Fruit fly (Drosophila melanogaster) Kc167 (cell line): ENCODE results near the gene Cpsf73.

ENCODE experiments used
- h ChIP-seq: fragments of >200 bp; optimal IDR thresholded peaks from 3 replicates; lab custom pipeline; 2018; ENCODE audit warnings: missing external identifiers
- psq ChIP-seq: fragments of >200 bp; optimal IDR thresholded peaks from 2 replicates; lab custom pipeline; 2017; ENCODE audit warnings: missing external identifiers
- ttk ChIP-seq: sonication (Bioruptor generic); optimal IDR thresholded peaks from 2 replicates; lab custom pipeline; 2017; ENCODE audit warnings: missing external identifiers

- TF ChIP-seq h (lab: Kevin White, UChicago) (no peak), psq (lab: Kevin White, UChicago) (no peak), ttk (lab: Kevin White, UChicago) (no peak)
Measured at dm6 chr3R:18707492-18707891, 44.1 kb upstream of the Cpsf73 start.
